Worm (Caenorhabditis elegans) whole organism, L2 larva: ENCODE results near the gene amx-1.

ENCODE experiments used
- C34F6.9 ChIP-seq: fragments of 150-350 bp; optimal IDR thresholded peaks from 2 replicates; lab custom pipeline; 2014; ENCODE audit warnings: missing biosample characterization, missing genetic modification characterization
- F13H6.1 ChIP-seq: sonication (generic microtip); optimal IDR thresholded peaks from 2 replicates; lab custom pipeline; 2016; ENCODE audit warnings: missing genetic modification characterization, missing compliant biosample characterization
- R02D3.7 ChIP-seq: fragments of 150-350 bp; optimal IDR thresholded peaks from 2 replicates; lab custom pipeline; 2014; ENCODE audit warnings: missing biosample characterization, missing genetic modification characterization
- Y55F3AM.14 ChIP-seq: fragments of 200-800 bp; sonication (Bioruptor generic); optimal IDR thresholded peaks from 2 replicates; lab custom pipeline; 2018; ENCODE audit warnings: mild to moderate bottlenecking, missing genetic modification characterization, missing compliant biosample characterization
- ZK546.5 ChIP-seq: sonication (generic microtip); optimal IDR thresholded peaks from 2 replicates; lab custom pipeline; 2017; ENCODE audit warnings: missing biosample characterization, missing genetic modification characterization
- alr-1 ChIP-seq: fragments of 150-350 bp; optimal IDR thresholded peaks from 2 replicates; lab custom pipeline; 2014; ENCODE audit warnings: missing biosample characterization, missing genetic modification characterization
- ama-1 ChIP-seq: fragments of 150-350 bp; optimal IDR thresholded peaks from 2 replicates; lab custom pipeline; 2018; ENCODE audit warnings: inconsistent platforms
- ceh-82 ChIP-seq: fragments of 150-350 bp; optimal IDR thresholded peaks from 2 replicates; lab custom pipeline; 2014; ENCODE audit warnings: missing biosample characterization, missing genetic modification characterization
- crh-2 ChIP-seq: sonication (generic microtip); optimal IDR thresholded peaks from 2 replicates; lab custom pipeline; 2017; ENCODE audit warnings: missing biosample characterization, missing genetic modification characterization
- egl-27 ChIP-seq: sonication (generic microtip); optimal IDR thresholded peaks from 3 replicates; lab custom pipeline; 2017; ENCODE audit warnings: missing biosample characterization, missing genetic modification reagents, missing genetic modification characterization
- elt-1 ChIP-seq: fragments of 150-350 bp; optimal IDR thresholded peaks from 2 replicates; lab custom pipeline; 2014; ENCODE audit warnings: missing biosample characterization, missing genetic modification characterization
- elt-3 ChIP-seq: sonication (generic microtip); optimal IDR thresholded peaks from 2 replicates; lab custom pipeline; 2017; ENCODE audit warnings: missing biosample characterization, missing genetic modification characterization
- fos-1 ChIP-seq: fragments of 150-350 bp; optimal IDR thresholded peaks from 2 replicates; lab custom pipeline; 2014; ENCODE audit warnings: missing biosample characterization, missing genetic modification characterization
- lin-11 ChIP-seq: fragments of 150-350 bp; sonication (generic microtip); optimal IDR thresholded peaks from 2 replicates; lab custom pipeline; 2014; ENCODE audit warnings: missing biosample characterization, missing genetic modification characterization, inconsistent platforms, mixed read lengths
- lin-13 ChIP-seq: fragments of 150-350 bp; optimal IDR thresholded peaks from 2 replicates; lab custom pipeline; 2014; ENCODE audit warnings: missing biosample characterization, missing genetic modification reagents, missing genetic modification characterization
- lsy-2 ChIP-seq, 2 experiments: fragments of 150-350 bp in 1 of 2; sonication (generic microtip) in 1 of 2; optimal IDR thresholded peaks; 2 replicates each; lab custom pipeline; 2014 to 2017; ENCODE audit warnings: missing biosample characterization in 2 of 2, missing genetic modification characterization in 2 of 2
- mab-5 ChIP-seq: fragments of 150-350 bp; optimal IDR thresholded peaks from 2 replicates; lab custom pipeline; 2014; ENCODE audit warnings: missing biosample characterization, missing genetic modification characterization
- nhr-10 ChIP-seq: sonication (generic microtip); optimal IDR thresholded peaks from 2 replicates; lab custom pipeline; 2017; ENCODE audit warnings: missing biosample characterization, missing genetic modification characterization
- nhr-11 ChIP-seq: fragments of 150-350 bp; optimal IDR thresholded peaks from 2 replicates; lab custom pipeline; 2014; ENCODE audit warnings: missing biosample characterization, missing genetic modification characterization
- nhr-12 ChIP-seq: fragments of 150-350 bp; optimal IDR thresholded peaks from 2 replicates; lab custom pipeline; 2014; ENCODE audit warnings: missing biosample characterization, missing genetic modification characterization
- nhr-129 ChIP-seq: fragments of 150-350 bp; optimal IDR thresholded peaks from 2 replicates; lab custom pipeline; 2014; ENCODE audit warnings: missing biosample characterization, missing genetic modification characterization
- nhr-23 ChIP-seq: fragments of 150-350 bp; optimal IDR thresholded peaks from 2 replicates; lab custom pipeline; 2014; ENCODE audit warnings: missing biosample characterization, missing genetic modification reagents, missing genetic modification characterization
- nhr-237 ChIP-seq: fragments of 150-350 bp; optimal IDR thresholded peaks from 2 replicates; lab custom pipeline; 2014; ENCODE audit warnings: missing biosample characterization, missing genetic modification characterization
- nhr-25 ChIP-seq: fragments of 150-350 bp; sonication (generic microtip); optimal IDR thresholded peaks from 3 replicates; lab custom pipeline; 2014; ENCODE audit warnings: missing biosample characterization, missing genetic modification characterization
- nhr-77 ChIP-seq: fragments of 150-350 bp; optimal IDR thresholded peaks from 2 replicates; lab custom pipeline; 2014; ENCODE audit warnings: missing biosample characterization, missing genetic modification characterization
- sem-4 ChIP-seq: fragments of 150-350 bp; optimal IDR thresholded peaks from 2 replicates; lab custom pipeline; 2014; ENCODE audit warnings: missing biosample characterization, missing genetic modification reagents, missing genetic modification characterization
- skn-1 ChIP-seq: sonication (generic microtip); optimal IDR thresholded peaks from 2 replicates; lab custom pipeline; 2017; ENCODE audit warnings: missing biosample characterization, missing genetic modification characterization
- sma-3 ChIP-seq: sonication (generic microtip); optimal IDR thresholded peaks from 2 replicates; lab custom pipeline; 2016; ENCODE audit warnings: missing genetic modification reagents, missing genetic modification characterization, missing compliant biosample characterization
- sma-9 ChIP-seq, 2 experiments: fragments of 150-350 bp in 1 of 2; sonication (generic microtip) in 1 of 2; optimal IDR thresholded peaks; 2 replicates each; lab custom pipeline; 2014 to 2016; ENCODE audit warnings: missing genetic modification characterization in 2 of 2, mild to moderate bottlenecking in 1 of 2, missing biosample characterization in 1 of 2, missing compliant biosample characterization in 1 of 2, missing genetic modification reagents in 1 of 2, moderate library complexity in 1 of 2
- snpc-4 ChIP-seq: fragments of 150-350 bp; optimal IDR thresholded peaks from 2 replicates; lab custom pipeline; 2014; ENCODE audit warnings: missing biosample characterization, missing genetic modification characterization
- unc-39 ChIP-seq: fragments of 150-350 bp; optimal IDR thresholded peaks from 2 replicates; lab custom pipeline; 2014; ENCODE audit warnings: missing biosample characterization, missing genetic modification characterization
- unc-55 ChIP-seq: fragments of 150-350 bp; sonication (generic microtip); optimal IDR thresholded peaks from 3 replicates; lab custom pipeline; 2014; ENCODE audit warnings: missing biosample characterization, missing genetic modification reagents, missing genetic modification characterization
- ztf-1 ChIP-seq: fragments of 200-800 bp; sonication (Bioruptor generic); conservative IDR thresholded peaks from 2 replicates; pipeline ENCODE4 v1.3.6; 2022; ENCODE audit warnings: missing genetic modification characterization, missing compliant biosample characterization
- ztf-11 ChIP-seq: sonication (generic microtip); optimal IDR thresholded peaks from 2 replicates; lab custom pipeline; 2017; ENCODE audit warnings: missing biosample characterization, missing genetic modification characterization
- ztf-4 ChIP-seq: fragments of 150-350 bp; optimal IDR thresholded peaks from 2 replicates; lab custom pipeline; 2014; ENCODE audit warnings: missing biosample characterization, missing genetic modification characterization

Gene amx-1

DNA sequence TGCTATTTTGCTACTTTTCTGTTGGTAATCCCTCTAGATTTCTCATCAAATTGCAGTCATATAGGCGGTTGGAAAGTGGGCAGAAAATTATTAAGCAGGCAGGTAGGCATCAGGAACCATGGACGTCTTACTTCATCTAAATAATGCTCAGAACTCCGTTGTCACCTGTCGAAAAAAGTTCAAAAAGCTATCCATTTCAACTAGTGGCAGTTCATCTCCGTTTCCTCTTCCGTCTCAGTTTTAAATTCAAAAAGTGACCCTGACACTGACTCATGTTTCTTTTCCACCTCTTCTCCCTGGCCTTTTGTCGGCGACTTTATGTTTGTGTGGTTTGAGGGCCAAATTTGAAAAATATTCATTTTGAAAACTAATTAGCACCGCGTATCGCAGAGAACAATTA lies 47.7 kb upstream of the amx-1 start:
- no peak for TF ChIP-seq unc-39
- TF ChIP-seq nhr-25, result peak; percentile 18

ce11 chrIII:3781827-3782226 lies 40.4 kb upstream of the amx-1 start:
- TF ChIP-seq nhr-129 (tag; lab: Kevin White, UChicago) (peak; percentile 53), C34F6.9 (peak; percentile 12), ztf-4 (tag; lab: Kevin White, UChicago) (peak; percentile 32), lin-13 (GFP tag; lab: Kevin White, UChicago) (no peak), mab-5 (tag; lab: Kevin White, UChicago) (no peak), ZK546.5 (tag; lab: Kevin White, UChicago) (no peak), ceh-82 (tag; lab: Kevin White, UChicago) (no peak), sma-9 (GFP tag; optimal IDR thresholded peaks at IDR 0.05; lab: Kevin White, UChicago) (peak; percentile 27), sma-9 (tag; optimal IDR thresholded peaks at IDR 0.05; lab: Kevin White, UChicago) (no peak), elt-3 (no peak), unc-39 (no peak), R02D3.7 (tag; lab: Kevin White, UChicago) (no peak), sem-4 (tag; lab: Kevin White, UChicago) (no peak), egl-27 (tag; lab: Kevin White, UChicago) (no peak), crh-2 (tag; lab: Kevin White, UChicago) (peak; percentile 81), nhr-23 (tag; lab: Kevin White, UChicago) (no peak), nhr-11 (tag; lab: Kevin White, UChicago) (no peak), snpc-4 (tag; lab: Kevin White, UChicago) (no peak), ztf-11 (tag; lab: Kevin White, UChicago) (no peak), alr-1 (tag; lab: Kevin White, UChicago) (no peak), F13H6.1 (tag; lab: Kevin White, UChicago) (peak; percentile 23)
- TF ChIP-seq, all 48 proteins: peak for 6

DNA sequence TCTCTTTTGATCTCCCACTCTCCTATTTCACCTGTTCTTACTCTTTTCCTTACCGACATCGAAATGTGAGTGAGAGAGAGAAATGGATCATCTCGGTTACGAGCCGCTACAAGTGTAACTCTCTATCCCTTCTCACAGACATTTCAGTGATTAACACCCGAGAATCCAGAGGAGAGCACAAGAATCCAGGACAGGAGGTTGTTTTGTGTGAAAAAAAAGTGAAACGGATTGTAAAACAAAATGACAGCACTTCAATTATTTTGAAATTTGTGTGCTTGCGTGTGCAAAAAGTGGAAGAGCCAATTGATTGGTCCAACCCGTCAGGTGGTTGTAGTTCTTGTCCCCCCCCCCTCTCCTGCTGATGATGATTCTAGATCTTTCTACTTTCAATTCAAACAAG lies 39.4 kb upstream of the amx-1 start:
- TF ChIP-seq elt-1 (no peak), sma-3 (GFP tag; lab: Kevin White, UChicago) (no peak), unc-39 (no peak), elt-3 (no peak), skn-1 (tag; lab: Kevin White, UChicago) (no peak), nhr-10 (tag; lab: Kevin White, UChicago) (no peak), mab-5 (tag; lab: Kevin White, UChicago) (no peak), nhr-77 (tag; lab: Kevin White, UChicago) (no peak), sma-9 (GFP tag; optimal IDR thresholded peaks at IDR 0.05; lab: Kevin White, UChicago) (peak; percentile 13), sma-9 (tag; optimal IDR thresholded peaks at IDR 0.05; lab: Kevin White, UChicago) (no peak), lin-13 (GFP tag; lab: Kevin White, UChicago) (peak; percentile 39), crh-2 (tag; lab: Kevin White, UChicago) (peak; percentile 24), sem-4 (tag; lab: Kevin White, UChicago) (no peak), nhr-129 (tag; lab: Kevin White, UChicago) (peak; percentile 61), C34F6.9 (no peak), lsy-2 (tag; optimal IDR thresholded peaks at IDR 0.05; lab: Kevin White, UChicago) (peak in 1 of 2 experiments; percentile 64), ztf-1 (GFP tag; lab: Robert Waterston, UW) (no peak), nhr-237 (tag; lab: Kevin White, UChicago) (no peak), F13H6.1 (tag; lab: Kevin White, UChicago) (peak; percentile 77), alr-1 (tag; lab: Kevin White, UChicago) (no peak), unc-55 (GFP tag; lab: Kevin White, UChicago) (no peak)

ce11 chrIII:3783914-3784313 lies 38.3 kb upstream of the amx-1 start:
- TF ChIP-seq nhr-25 (no peak), mab-5 (tag; lab: Kevin White, UChicago) (peak; percentile 30), Y55F3AM.14 (GFP tag; lab: Kevin White, UChicago) (no peak), nhr-12 (tag; lab: Kevin White, UChicago) (no peak), C34F6.9 (no peak), ceh-82 (tag; lab: Kevin White, UChicago) (no peak), nhr-10 (tag; lab: Kevin White, UChicago) (no peak)

- TF ChIP-seq lin-11 (tag; lab: Kevin White, UChicago) (no peak), ama-1 (lab: Kevin White, UChicago) (no peak), fos-1 (tag; lab: Kevin White, UChicago) (peak; percentile 25), snpc-4 (tag; lab: Kevin White, UChicago) (no peak)
- TF ChIP-seq, all 48 proteins: peak for 1
These were observed 37.1 kb upstream of the amx-1 start for ce11 chrIII:3785094-3785493.
